Fruit fly (Drosophila melanogaster) whole organism, prepupa: Measurements from ENCODE around the gene CG42375.

Experiments used
- Blimp-1 ChIP-seq: fragments of 200-800 bp; sonication (Bioruptor generic); optimal IDR thresholded peaks from 3 replicates; lab custom pipeline; 2017; ENCODE audit warnings: missing biosample characterization, missing genetic modification characterization, mild to moderate bottlenecking, moderate library complexity, missing genetic modification reagents
- CG10631 ChIP-seq: fragments of 200-800 bp; sonication (Bioruptor generic); optimal IDR thresholded peaks from 2 replicates; lab custom pipeline; 2016; ENCODE audit warnings: missing biosample characterization, missing genetic modification characterization
- CG10669 ChIP-seq: fragments of 200-800 bp; sonication (Bioruptor generic); optimal IDR thresholded peaks from 3 replicates; lab custom pipeline; 2018; ENCODE audit warnings: missing biosample characterization, mild to moderate bottlenecking, missing genetic modification characterization, moderate library complexity
- CG11294 ChIP-seq: fragments of 200-800 bp; sonication (Bioruptor generic); IDR thresholded peaks from 2 replicates; pipeline ENCODE4 v1.3.6; 2022; ENCODE audit warnings: missing biosample characterization, missing genetic modification characterization
- CG11902 ChIP-seq: fragments of 200-800 bp; sonication (Bioruptor generic); optimal IDR thresholded peaks from 3 replicates; lab custom pipeline; 2016; ENCODE audit warnings: missing biosample characterization, missing genetic modification characterization
- CG15336 ChIP-seq: fragments of 200-800 bp; sonication (Bioruptor generic); IDR thresholded peaks from 2 replicates; pipeline ENCODE4 v1.3.6; 2022; ENCODE audit warnings: missing biosample characterization, missing genetic modification characterization
- CG1621 ChIP-seq: fragments of 200-800 bp; sonication (Bioruptor generic); optimal IDR thresholded peaks from 3 replicates; lab custom pipeline; 2018; ENCODE audit warnings: missing biosample characterization, mild to moderate bottlenecking, missing genetic modification characterization
- CG16779 ChIP-seq: fragments of 200-800 bp; sonication (Bioruptor generic); optimal IDR thresholded peaks from 3 replicates; lab custom pipeline; 2017; ENCODE audit warnings: missing biosample characterization, mild to moderate bottlenecking, missing genetic modification characterization
- CG3032 ChIP-seq: fragments of 200-800 bp; optimal IDR thresholded peaks from 2 replicates; lab custom pipeline; 2019; ENCODE audit warnings: missing biosample characterization, mild to moderate bottlenecking, missing genetic modification characterization, moderate library complexity
- CG31627 ChIP-seq: fragments of 200-800 bp; sonication (Bioruptor generic); optimal IDR thresholded peaks from 3 replicates; lab custom pipeline; 2016; ENCODE audit warnings: missing biosample characterization, missing genetic modification characterization
- CG32006 ChIP-seq: fragments of 200-800 bp; sonication (Bioruptor generic); optimal IDR thresholded peaks from 3 replicates; lab custom pipeline; 2017; ENCODE audit warnings: missing biosample characterization, mild to moderate bottlenecking, missing genetic modification characterization
- CG34406 ChIP-seq: fragments of 200-800 bp; sonication (Bioruptor generic); optimal IDR thresholded peaks from 3 replicates; lab custom pipeline; 2016; ENCODE audit warnings: missing biosample characterization, missing genetic modification characterization
- CG3919 ChIP-seq: fragments of 200-800 bp; sonication (Bioruptor generic); optimal IDR thresholded peaks from 3 replicates; lab custom pipeline; 2016; ENCODE audit warnings: missing biosample characterization, missing genetic modification characterization
- CG4318 ChIP-seq: fragments of 200-800 bp; sonication (Bioruptor generic); optimal IDR thresholded peaks from 3 replicates; lab custom pipeline; 2017; ENCODE audit warnings: missing biosample characterization, mild to moderate bottlenecking, missing genetic modification characterization
- CG6163 ChIP-seq: fragments of 200-800 bp; sonication (Bioruptor generic); IDR thresholded peaks from 3 replicates; pipeline ENCODE4 v1.3.6; 2022; ENCODE audit warnings: missing biosample characterization, missing genetic modification characterization
- CG6276 ChIP-seq: fragments of 200-800 bp; sonication (Bioruptor generic); optimal IDR thresholded peaks from 2 replicates; lab custom pipeline; 2017; ENCODE audit warnings: missing biosample characterization, mild to moderate bottlenecking, missing genetic modification characterization
- CG6792 ChIP-seq: fragments of 200-800 bp; sonication (Bioruptor generic); optimal IDR thresholded peaks from 3 replicates; lab custom pipeline; 2016; ENCODE audit warnings: missing biosample characterization, missing genetic modification characterization
- CG6808 ChIP-seq: fragments of 200-800 bp; sonication (Bioruptor generic); optimal IDR thresholded peaks from 3 replicates; lab custom pipeline; 2017; ENCODE audit warnings: missing biosample characterization, missing genetic modification characterization, mild to moderate bottlenecking, moderate library complexity, missing genetic modification reagents
- CG7368 ChIP-seq: fragments of 200-800 bp; sonication (Bioruptor generic); optimal IDR thresholded peaks from 3 replicates; lab custom pipeline; 2016; ENCODE audit warnings: missing biosample characterization, missing genetic modification characterization
- CG8119 ChIP-seq: fragments of 200-800 bp; sonication (Bioruptor generic); IDR thresholded peaks from 3 replicates; pipeline ENCODE4 v1.3.6; 2022; ENCODE audit warnings: missing biosample characterization, missing genetic modification characterization
- CG8319 ChIP-seq: fragments of 200-800 bp; sonication (Bioruptor generic); optimal IDR thresholded peaks from 3 replicates; lab custom pipeline; 2016; ENCODE audit warnings: missing biosample characterization, missing genetic modification characterization
- CG8632 ChIP-seq: fragments of 200-800 bp; sonication (Bioruptor generic); optimal IDR thresholded peaks from 3 replicates; lab custom pipeline; 2016; ENCODE audit warnings: missing biosample characterization, missing genetic modification characterization
- Eip78C ChIP-seq: fragments of 200-800 bp; sonication (Bioruptor generic); peaks from one replicate; lab custom pipeline; 2016; ENCODE audit warnings: missing biosample characterization, missing genetic modification characterization
- Eip93F ChIP-seq: fragments of 200-800 bp; sonication (Bioruptor generic); optimal IDR thresholded peaks from 2 replicates; lab custom pipeline; 2016; ENCODE audit warnings: missing biosample characterization, mild to moderate bottlenecking, missing genetic modification characterization
- Ets21C ChIP-seq: fragments of 200-800 bp; sonication (Bioruptor generic); optimal IDR thresholded peaks from 3 replicates; lab custom pipeline; 2016; ENCODE audit warnings: missing biosample characterization, missing genetic modification characterization
- Ets96B ChIP-seq: fragments of 200-800 bp; optimal IDR thresholded peaks from 2 replicates; lab custom pipeline; 2019; ENCODE audit warnings: missing biosample characterization, mild to moderate bottlenecking, missing genetic modification characterization, moderate library complexity
- Gug ChIP-seq: fragments of 200-800 bp; sonication (Bioruptor generic); IDR thresholded peaks from 2 replicates; pipeline ENCODE4 v1.3.6; 2022; ENCODE audit warnings: missing biosample characterization, missing genetic modification characterization
- Hr38 ChIP-seq: sonication (Bioruptor generic); optimal IDR thresholded peaks from 2 replicates; lab custom pipeline; 2016; ENCODE audit warnings: missing biosample characterization, missing genetic modification characterization
- Hr39 ChIP-seq: fragments of 200-800 bp; sonication (Bioruptor generic); optimal IDR thresholded peaks from 2 replicates; lab custom pipeline; 2016; ENCODE audit warnings: missing biosample characterization, missing genetic modification characterization
- Hr4 ChIP-seq: fragments of 200-800 bp; sonication (Bioruptor generic); optimal IDR thresholded peaks from 3 replicates; lab custom pipeline; 2016; ENCODE audit warnings: missing biosample characterization, missing genetic modification characterization
- Met ChIP-seq: fragments of 200-800 bp; sonication (Bioruptor generic); optimal IDR thresholded peaks from 3 replicates; lab custom pipeline; 2016; ENCODE audit warnings: missing biosample characterization, missing genetic modification characterization
- OdsH ChIP-seq: fragments of 200-800 bp; sonication (Bioruptor generic); optimal IDR thresholded peaks from 3 replicates; lab custom pipeline; 2016; ENCODE audit warnings: missing biosample characterization, missing genetic modification characterization
- Smox ChIP-seq: fragments of 200-800 bp; sonication (Bioruptor generic); optimal IDR thresholded peaks from 3 replicates; lab custom pipeline; 2016; ENCODE audit warnings: missing biosample characterization, missing genetic modification characterization
- Sox102F ChIP-seq: fragments of 200-800 bp; sonication (Bioruptor generic); optimal IDR thresholded peaks from 2 replicates; lab custom pipeline; 2016; ENCODE audit warnings: missing biosample characterization, mild to moderate bottlenecking, missing genetic modification characterization
- Sox14 ChIP-seq: fragments of 200-800 bp; sonication (Bioruptor generic); optimal IDR thresholded peaks from 3 replicates; lab custom pipeline; 2016; ENCODE audit warnings: missing biosample characterization, missing genetic modification characterization
- Sox15 ChIP-seq: fragments of 200-800 bp; sonication (Bioruptor generic); optimal IDR thresholded peaks from 3 replicates; lab custom pipeline; 2016; ENCODE audit warnings: missing biosample characterization, missing genetic modification characterization
- achi ChIP-seq: fragments of 200-800 bp; sonication (Bioruptor generic); optimal IDR thresholded peaks from 3 replicates; lab custom pipeline; 2016; ENCODE audit warnings: missing biosample characterization, missing genetic modification characterization
- acj6 ChIP-seq: fragments of 200-800 bp; sonication (Bioruptor generic); optimal IDR thresholded peaks from 3 replicates; lab custom pipeline; 2016; ENCODE audit warnings: missing biosample characterization, missing genetic modification characterization
- cyc ChIP-seq: fragments of 200-800 bp; sonication (Bioruptor generic); optimal IDR thresholded peaks from 3 replicates; lab custom pipeline; 2016; ENCODE audit warnings: missing biosample characterization, missing genetic modification characterization
- dac ChIP-seq: fragments of 200-800 bp; sonication (Bioruptor generic); optimal IDR thresholded peaks from 2 replicates; lab custom pipeline; 2017; ENCODE audit warnings: missing biosample characterization, mild to moderate bottlenecking, missing genetic modification characterization
- dsx ChIP-seq: fragments of 200-800 bp; optimal IDR thresholded peaks from 3 replicates; lab custom pipeline; 2019; ENCODE audit warnings: missing biosample characterization, mild to moderate bottlenecking, missing genetic modification characterization, moderate library complexity; ENCODE audit not compliant: poor library complexity, severe bottlenecking
- esn ChIP-seq: fragments of 200-800 bp; sonication (Bioruptor generic); optimal IDR thresholded peaks from 2 replicates; lab custom pipeline; 2016; ENCODE audit warnings: missing biosample characterization, mild to moderate bottlenecking, missing genetic modification characterization, moderate library complexity
- fd59A ChIP-seq: fragments of 200-800 bp; sonication (Bioruptor generic); optimal IDR thresholded peaks from 2 replicates; lab custom pipeline; 2017; ENCODE audit warnings: missing biosample characterization, mild to moderate bottlenecking, missing genetic modification characterization, missing genetic modification reagents
- fd85E ChIP-seq: fragments of 200-800 bp; sonication (Bioruptor generic); optimal IDR thresholded peaks from 3 replicates; lab custom pipeline; 2016; ENCODE audit warnings: missing biosample characterization, missing genetic modification characterization
- fkh ChIP-seq: fragments of 200-800 bp; sonication (Bioruptor generic); optimal IDR thresholded peaks from 3 replicates; lab custom pipeline; 2017; ENCODE audit warnings: missing biosample characterization, mild to moderate bottlenecking, missing genetic modification characterization, moderate library complexity
- lz ChIP-seq: fragments of 200-800 bp; sonication (Bioruptor generic); optimal IDR thresholded peaks from 3 replicates; lab custom pipeline; 2016; ENCODE audit warnings: missing biosample characterization, missing genetic modification characterization
- net ChIP-seq: fragments of 200-800 bp; sonication (Bioruptor generic); optimal IDR thresholded peaks from 3 replicates; lab custom pipeline; 2016; ENCODE audit warnings: missing biosample characterization, missing genetic modification characterization
- pdm3 ChIP-seq: fragments of 200-800 bp; sonication (Bioruptor generic); optimal IDR thresholded peaks from 3 replicates; lab custom pipeline; 2016; ENCODE audit warnings: missing biosample characterization, missing genetic modification characterization
- salr ChIP-seq, 2 experiments: fragments of 200-800 bp; sonication (Bioruptor generic); optimal IDR thresholded peaks; 3 replicates each; lab custom pipeline; 2016 to 2018; ENCODE audit warnings: missing biosample characterization in 2 of 2, missing genetic modification characterization in 2 of 2, mild to moderate bottlenecking in 1 of 2
- ss ChIP-seq, 2 experiments: fragments of 200-800 bp; sonication (Bioruptor generic); optimal IDR thresholded peaks; 2 replicates in 1 of 2; 3 replicates in 1 of 2; lab custom pipeline; 2017 to 2018; ENCODE audit warnings: mild to moderate bottlenecking in 2 of 2, missing biosample characterization in 2 of 2, missing genetic modification characterization in 2 of 2, moderate library complexity in 1 of 2
- svp ChIP-seq: fragments of 200-800 bp; sonication (Bioruptor generic); peaks from one replicate; lab custom pipeline; 2016; ENCODE audit warnings: missing biosample characterization, missing genetic modification characterization
- topi ChIP-seq: fragments of 200-800 bp; sonication (Bioruptor generic); optimal IDR thresholded peaks from 3 replicates; lab custom pipeline; 2016; ENCODE audit warnings: missing biosample characterization, missing genetic modification characterization
- vri ChIP-seq: fragments of 200-800 bp; sonication (Bioruptor generic); optimal IDR thresholded peaks from 3 replicates; lab custom pipeline; 2016; ENCODE audit warnings: missing biosample characterization, mild to moderate bottlenecking, missing genetic modification characterization

CG42375 gene

dm6 chr3R:13779241-13779683 lies at the start of gene CG42375, which contains the start of gene CG9288:
TSS of gene CG42375 (plus strand) at chr3R:13779624.
TSS of gene CG9288 (plus strand) at chr3R:13779624.
- no peak for TF ChIP-seq CG1621 (tag; lab: Kevin White, UChicago)
- TF ChIP-seq Hr4 (GFP tag; lab: Kevin White, UChicago): peak; percentile 47
- peak; percentile 60 for TF ChIP-seq esn (GFP tag; lab: Kevin White, UChicago)
- TF ChIP-seq CG10669 (GFP tag; lab: Kevin White, UChicago): peak; percentile 66
- no peak for TF ChIP-seq fd85E (GFP tag; lab: Kevin White, UChicago)
- TF ChIP-seq salr (GFP tag; optimal IDR thresholded peaks at IDR 0.05; lab: Kevin White, UChicago): no peak
- TF ChIP-seq Eip78C (GFP tag; lab: Kevin White, UChicago): peak; percentile 78
- peak; percentile 47 for TF ChIP-seq topi (GFP tag; lab: Kevin White, UChicago)
- no peak for TF ChIP-seq net (GFP tag; lab: Kevin White, UChicago)
- TF ChIP-seq OdsH (GFP tag; lab: Kevin White, UChicago): no peak
- TF ChIP-seq CG31627: no peak
- TF ChIP-seq Eip93F (GFP tag; lab: Kevin White, UChicago): no peak
- TF ChIP-seq fd59A (GFP tag; lab: Kevin White, UChicago): no peak
- TF ChIP-seq acj6 (GFP tag; lab: Kevin White, UChicago): peak; percentile 8
- peak; percentile 61 for TF ChIP-seq lz (GFP tag; lab: Kevin White, UChicago)
- TF ChIP-seq Ets96B (tag; lab: Kevin White, UChicago): no peak
- no peak for TF ChIP-seq Hr38 (GFP tag; lab: Kevin White, UChicago)
- peak; percentile 78 for TF ChIP-seq vri (GFP tag; lab: Kevin White, UChicago)
- peak; percentile 68 for TF ChIP-seq cyc
- TF ChIP-seq CG7368: no peak
- TF ChIP-seq Sox15 (GFP tag; lab: Kevin White, UChicago): no peak
- peak; percentile 61; the same call in 2 of the 3 replicates for TF ChIP-seq CG8119
- TF ChIP-seq Hr39 (GFP tag; lab: Kevin White, UChicago): no peak
- no peak for TF ChIP-seq CG8319
- TF ChIP-seq Gug: peak; percentile 63
- no peak for TF ChIP-seq CG16779 (tag; lab: Kevin White, UChicago)
- TF ChIP-seq CG8632: no peak
- no peak for TF ChIP-seq CG3919 (GFP tag; lab: Kevin White, UChicago)
- TF ChIP-seq dac (GFP tag; lab: Kevin White, UChicago): no peak
- TF ChIP-seq CG6163 (GFP tag; lab: Robert Waterston, UW): peak; percentile 80
- no peak for TF ChIP-seq Blimp-1 (GFP tag; lab: Kevin White, UChicago)
- peak; percentile 34 for TF ChIP-seq achi (GFP tag; lab: Kevin White, UChicago)
- peak; percentile 8 for TF ChIP-seq CG34406 (GFP tag; lab: Kevin White, UChicago)
- peak; percentile 34 for TF ChIP-seq Smox (GFP tag; lab: Kevin White, UChicago)
- peak; percentile 16 for TF ChIP-seq CG32006 (GFP tag; lab: Kevin White, UChicago)
- TF ChIP-seq Sox102F (GFP tag; lab: Kevin White, UChicago): no peak
- peak; percentile 57 for TF ChIP-seq CG6808 (GFP tag; lab: Kevin White, UChicago)
- TF ChIP-seq Ets21C: peak; percentile 14
- peak; percentile 30 for TF ChIP-seq pdm3
- TF ChIP-seq fkh (GFP tag; lab: Kevin White, UChicago): no peak
- TF ChIP-seq CG11294 (GFP tag; lab: Robert Waterston, UW): peak; percentile 24; the same call in 1 of the 2 replicates
- TF ChIP-seq CG6276 (GFP tag; lab: Kevin White, UChicago): peak; percentile 18
- TF ChIP-seq CG4318: peak; percentile 30
- peak; percentile 0 for TF ChIP-seq Sox14 (GFP tag; lab: Kevin White, UChicago)
- TF ChIP-seq CG15336 (GFP tag; lab: Robert Waterston, UW): peak; percentile 68
- no peak for TF ChIP-seq svp (GFP tag; lab: Kevin White, UChicago)
- TF ChIP-seq CG11902: peak; percentile 9
- no peak for TF ChIP-seq ss (GFP tag; optimal IDR thresholded peaks at IDR 0.05; lab: Kevin White, UChicago)
- TF ChIP-seq CG3032: peak; percentile 53
- peak; percentile 42 for TF ChIP-seq CG6792 (GFP tag; lab: Kevin White, UChicago)
- TF ChIP-seq CG10631 (GFP tag; lab: Kevin White, UChicago): peak; percentile 67
- peak; percentile 46 for TF ChIP-seq Met (GFP tag; lab: Kevin White, UChicago)
- TF ChIP-seq dsx: no peak
